Fruit fly (Drosophila melanogaster) whole organism, embryonic: ENCODE data around the gene Lmpt.
A peak's percentile ranks its signal among the peaks of the same experiment; 100 is the strongest.

Experiments used
- B-H1 ChIP-seq: fragments of 200-800 bp; sonication (Bioruptor generic); IDR thresholded peaks from 3 replicates; pipeline ENCODE4 v1.3.6; 2022; ENCODE audit warnings: missing biosample characterization, missing genetic modification characterization
- CG10147 ChIP-seq: fragments of 200-800 bp; sonication (Bioruptor generic); optimal IDR thresholded peaks from 2 replicates; lab custom pipeline; 2019; ENCODE audit warnings: missing biosample characterization, mild to moderate bottlenecking, missing genetic modification characterization, moderate library complexity
- CG11456 ChIP-seq: fragments of 200-800 bp; sonication (Bioruptor generic); IDR thresholded peaks from 3 replicates; pipeline ENCODE4 v1.3.6; 2022; ENCODE audit warnings: missing biosample characterization, missing genetic modification characterization
- CG1233 ChIP-seq: fragments of 200-800 bp; sonication (Bioruptor generic); optimal IDR thresholded peaks from 4 replicates; lab custom pipeline; 2018; ENCODE audit warnings: missing biosample characterization, mild to moderate bottlenecking, missing genetic modification characterization
- CG14667 ChIP-seq: fragments of 200-800 bp; sonication (Bioruptor generic); IDR thresholded peaks from 2 replicates; pipeline ENCODE4 v1.3.6; 2022; ENCODE audit warnings: missing biosample characterization, missing genetic modification characterization
- CG17568 ChIP-seq: fragments of 200-800 bp; sonication (Bioruptor generic); optimal IDR thresholded peaks from 2 replicates; lab custom pipeline; 2018; ENCODE audit warnings: missing biosample characterization, mild to moderate bottlenecking, missing genetic modification characterization, moderate library complexity
- CG17912 ChIP-seq: fragments of 200-800 bp; sonication (Bioruptor generic); optimal IDR thresholded peaks from 2 replicates; lab custom pipeline; 2018; ENCODE audit warnings: missing biosample characterization, mild to moderate bottlenecking, missing genetic modification characterization
- CG2129 ChIP-seq: fragments of 200-800 bp; sonication (Bioruptor generic); IDR thresholded peaks from 2 replicates; pipeline ENCODE4 v1.3.6; 2022; ENCODE audit warnings: missing biosample characterization, missing genetic modification characterization; ENCODE audit not compliant: partially characterized antibody
- CG3281 ChIP-seq: fragments of 200-800 bp; sonication (Bioruptor generic); optimal IDR thresholded peaks from 3 replicates; lab custom pipeline; 2017; ENCODE audit warnings: missing biosample characterization, mild to moderate bottlenecking, missing genetic modification characterization
- CG33557 ChIP-seq: fragments of 200-800 bp; sonication (Bioruptor generic); optimal IDR thresholded peaks from 2 replicates; lab custom pipeline; 2019; ENCODE audit warnings: missing biosample characterization, mild to moderate bottlenecking, missing genetic modification characterization, moderate library complexity
- CG4617 ChIP-seq: fragments of 200-800 bp; sonication (Bioruptor generic); optimal IDR thresholded peaks from 3 replicates; lab custom pipeline; 2016; ENCODE audit warnings: missing biosample characterization, missing genetic modification characterization, borderline replicate concordance
- CG4820 ChIP-seq: fragments of 200-800 bp; sonication (Bioruptor generic); optimal IDR thresholded peaks from 3 replicates; lab custom pipeline; 2016; ENCODE audit warnings: missing biosample characterization, missing genetic modification characterization
- CG6254 ChIP-seq: fragments of 200-800 bp; sonication (Bioruptor generic); optimal IDR thresholded peaks from 3 replicates; lab custom pipeline; 2017; ENCODE audit warnings: mild to moderate bottlenecking, missing biosample characterization, missing genetic modification reagents, missing genetic modification characterization
- CG6791 ChIP-seq: fragments of 200-800 bp; sonication (Bioruptor generic); IDR thresholded peaks from 3 replicates; pipeline ENCODE4 v1.3.6; 2022; ENCODE audit warnings: missing biosample characterization, missing genetic modification characterization; ENCODE audit not compliant: partially characterized antibody
- CG8388 ChIP-seq: fragments of 200-800 bp; sonication (Bioruptor generic); optimal IDR thresholded peaks from 2 replicates; lab custom pipeline; 2019; ENCODE audit warnings: missing biosample characterization, mild to moderate bottlenecking, missing genetic modification characterization, moderate library complexity
- CG9215 ChIP-seq: fragments of 200-800 bp; sonication (Bioruptor generic); IDR thresholded peaks from 2 replicates; pipeline ENCODE4 v1.3.6; 2022; ENCODE audit warnings: missing biosample characterization, missing genetic modification characterization
- CG9609 ChIP-seq: fragments of 200-800 bp; sonication (Bioruptor generic); optimal IDR thresholded peaks from 3 replicates; lab custom pipeline; 2016; ENCODE audit warnings: missing biosample characterization, missing genetic modification characterization
- D19A ChIP-seq: fragments of 200-800 bp; optimal IDR thresholded peaks from 3 replicates; lab custom pipeline; 2019; ENCODE audit warnings: missing biosample characterization, mild to moderate bottlenecking, missing genetic modification characterization, moderate library complexity
- ERR ChIP-seq: fragments of 200-800 bp; sonication (Bioruptor generic); optimal IDR thresholded peaks from 2 replicates; lab custom pipeline; 2016; ENCODE audit warnings: missing biosample characterization, missing genetic modification characterization
- Ets97D ChIP-seq: fragments of 200-800 bp; sonication (Bioruptor generic); optimal IDR thresholded peaks from 3 replicates; lab custom pipeline; 2016; ENCODE audit warnings: missing biosample characterization, missing genetic modification characterization
- Gug ChIP-seq: fragments of 200-800 bp; sonication (Bioruptor generic); IDR thresholded peaks from 4 replicates; pipeline ENCODE4 v1.3.6; 2022; ENCODE audit warnings: missing biosample characterization, missing genetic modification characterization
- HHEX ChIP-seq: fragments of 200-800 bp; sonication (Bioruptor generic); optimal IDR thresholded peaks from 3 replicates; lab custom pipeline; 2017; ENCODE audit warnings: missing biosample characterization, mild to moderate bottlenecking, missing genetic modification characterization, missing genetic modification reagents
- HmgD ChIP-seq: fragments of 200-800 bp; sonication (Bioruptor generic); optimal IDR thresholded peaks from 3 replicates; lab custom pipeline; 2016; ENCODE audit warnings: missing biosample characterization, missing genetic modification characterization
- Hr3 ChIP-seq: fragments of 200-800 bp; sonication (Bioruptor generic); optimal IDR thresholded peaks from 3 replicates; lab custom pipeline; 2016; ENCODE audit warnings: missing biosample characterization, missing genetic modification characterization
- Lim3 ChIP-seq: fragments of 200-800 bp; sonication (Bioruptor generic); IDR thresholded peaks from 2 replicates; pipeline ENCODE4 v1.3.6; 2022; ENCODE audit warnings: missing biosample characterization, missing genetic modification characterization
- Med ChIP-seq: fragments of 200-800 bp; sonication (Bioruptor generic); peaks from one replicate; lab custom pipeline; 2016; ENCODE audit warnings: missing biosample characterization, missing genetic modification characterization, mild to moderate bottlenecking, inconsistent platforms, moderate library complexity
- Nf-YA ChIP-seq: fragments of 200-800 bp; sonication (Bioruptor generic); IDR thresholded peaks from 2 replicates; pipeline ENCODE4 v1.3.6; 2022; ENCODE audit warnings: missing biosample characterization, missing genetic modification characterization
- Nf-YB ChIP-seq: fragments of 200-800 bp; sonication (Bioruptor generic); optimal IDR thresholded peaks from 3 replicates; lab custom pipeline; 2019; ENCODE audit warnings: missing biosample characterization, mild to moderate bottlenecking, missing genetic modification characterization, moderate library complexity
- Poxn ChIP-seq: fragments of 200-800 bp; sonication (Bioruptor generic); IDR thresholded peaks from 2 replicates; pipeline ENCODE4 v1.3.6; 2022; ENCODE audit warnings: missing biosample characterization, missing genetic modification characterization
- Rx ChIP-seq: fragments of 200-800 bp; sonication (Bioruptor generic); IDR thresholded peaks from 2 replicates; pipeline ENCODE4 v1.3.6; 2022; ENCODE audit warnings: missing biosample characterization, missing genetic modification characterization
- Spps ChIP-seq: fragments of 200-800 bp; sonication (Bioruptor generic); optimal IDR thresholded peaks from 2 replicates; lab custom pipeline; 2018; ENCODE audit warnings: missing biosample characterization, mild to moderate bottlenecking, missing genetic modification characterization
- Usf ChIP-seq: fragments of 200-800 bp; sonication (Bioruptor generic); optimal IDR thresholded peaks from 2 replicates; lab custom pipeline; 2017; ENCODE audit warnings: missing genotype, missing biosample characterization, missing genetic modification characterization
- Xrp1 ChIP-seq: fragments of 200-800 bp; sonication (Bioruptor generic); IDR thresholded peaks from 2 replicates; pipeline ENCODE4 v1.3.6; 2022; ENCODE audit warnings: missing biosample characterization, missing genetic modification characterization
- ara ChIP-seq: fragments of 200-800 bp; sonication (Bioruptor generic); IDR thresholded peaks from 2 replicates; pipeline ENCODE4 v1.3.6; 2022; ENCODE audit warnings: missing biosample characterization, missing genetic modification characterization
- chif ChIP-seq, 2 experiments: fragments of 200-800 bp; sonication (Bioruptor generic); optimal IDR thresholded peaks; 3 replicates each; lab custom pipeline; 2016; ENCODE audit warnings: missing biosample characterization in 2 of 2, missing genetic modification characterization in 2 of 2
- crol ChIP-seq: fragments of 200-800 bp; sonication (Bioruptor generic); IDR thresholded peaks from 2 replicates; pipeline ENCODE4 v1.3.6; 2022; ENCODE audit warnings: missing biosample characterization, missing genetic modification characterization
- danr ChIP-seq: fragments of 200-800 bp; sonication (Bioruptor generic); IDR thresholded peaks from 2 replicates; pipeline ENCODE4 v1.3.6; 2022; ENCODE audit warnings: missing biosample characterization, missing genetic modification characterization
- esg ChIP-seq: fragments of 200-800 bp; sonication (Bioruptor generic); conservative IDR thresholded peaks from 2 replicates; pipeline ENCODE4 v1.3.6; 2022; ENCODE audit warnings: missing biosample characterization, missing genetic modification characterization
- eve ChIP-seq, 2 experiments: fragments of >200 bp; optimal IDR thresholded peaks; 2 replicates each; lab custom pipeline; 2017; ENCODE audit warnings: missing biosample characterization in 2 of 2, missing genetic modification characterization in 2 of 2
- ind ChIP-seq: fragments of 200-800 bp; sonication (Bioruptor generic); optimal IDR thresholded peaks from 3 replicates; lab custom pipeline; 2016; ENCODE audit warnings: missing biosample characterization, missing genetic modification characterization
- insv ChIP-seq, 2 experiments: fragments of 200-800 bp; sonication (Bioruptor generic); optimal IDR thresholded peaks; 3 replicates each; lab custom pipeline; 2016 to 2018; ENCODE audit warnings: missing biosample characterization in 2 of 2, missing genetic modification characterization in 2 of 2
- jing ChIP-seq: fragments of 200-800 bp; sonication (Bioruptor generic); optimal IDR thresholded peaks from 2 replicates; lab custom pipeline; 2018; ENCODE audit warnings: missing biosample characterization, mild to moderate bottlenecking, missing genetic modification characterization
- lilli ChIP-seq: fragments of 200-800 bp; sonication (Bioruptor generic); optimal IDR thresholded peaks from 3 replicates; lab custom pipeline; 2016; ENCODE audit warnings: missing biosample characterization, missing genetic modification characterization
- mirr ChIP-seq: fragments of 200-800 bp; sonication (Bioruptor generic); optimal IDR thresholded peaks from 3 replicates; lab custom pipeline; 2018; ENCODE audit warnings: missing biosample characterization, mild to moderate bottlenecking, missing genetic modification characterization
- sd ChIP-seq: fragments of 200-800 bp; sonication (Bioruptor generic); optimal IDR thresholded peaks from 3 replicates; lab custom pipeline; 2018; ENCODE audit warnings: missing biosample characterization, mild to moderate bottlenecking, missing genetic modification characterization, moderate library complexity
- sisA ChIP-seq: fragments of 200-800 bp; sonication (Bioruptor generic); IDR thresholded peaks from 2 replicates; pipeline ENCODE4 v1.3.6; 2022; ENCODE audit warnings: missing biosample characterization, missing genetic modification characterization
- slou ChIP-seq: fragments of 200-800 bp; sonication (Bioruptor generic); optimal IDR thresholded peaks from 3 replicates; lab custom pipeline; 2016; ENCODE audit warnings: missing biosample characterization, missing genetic modification characterization
- stwl ChIP-seq: fragments of 200-800 bp; sonication (Bioruptor generic); optimal IDR thresholded peaks from 3 replicates; lab custom pipeline; 2018; ENCODE audit warnings: missing biosample characterization, mild to moderate bottlenecking, missing genetic modification characterization, moderate library complexity
- tgo ChIP-seq: fragments of 200-800 bp; sonication (Bioruptor generic); IDR thresholded peaks from 3 replicates; pipeline ENCODE4 v1.3.6; 2022; ENCODE audit warnings: missing biosample characterization, missing genetic modification characterization
- twi ChIP-seq: fragments of 200-800 bp; optimal IDR thresholded peaks from 2 replicates; lab custom pipeline; 2019; ENCODE audit warnings: missing biosample characterization, mild to moderate bottlenecking, missing genetic modification characterization, moderate library complexity

Gene Lmpt

DNA sequence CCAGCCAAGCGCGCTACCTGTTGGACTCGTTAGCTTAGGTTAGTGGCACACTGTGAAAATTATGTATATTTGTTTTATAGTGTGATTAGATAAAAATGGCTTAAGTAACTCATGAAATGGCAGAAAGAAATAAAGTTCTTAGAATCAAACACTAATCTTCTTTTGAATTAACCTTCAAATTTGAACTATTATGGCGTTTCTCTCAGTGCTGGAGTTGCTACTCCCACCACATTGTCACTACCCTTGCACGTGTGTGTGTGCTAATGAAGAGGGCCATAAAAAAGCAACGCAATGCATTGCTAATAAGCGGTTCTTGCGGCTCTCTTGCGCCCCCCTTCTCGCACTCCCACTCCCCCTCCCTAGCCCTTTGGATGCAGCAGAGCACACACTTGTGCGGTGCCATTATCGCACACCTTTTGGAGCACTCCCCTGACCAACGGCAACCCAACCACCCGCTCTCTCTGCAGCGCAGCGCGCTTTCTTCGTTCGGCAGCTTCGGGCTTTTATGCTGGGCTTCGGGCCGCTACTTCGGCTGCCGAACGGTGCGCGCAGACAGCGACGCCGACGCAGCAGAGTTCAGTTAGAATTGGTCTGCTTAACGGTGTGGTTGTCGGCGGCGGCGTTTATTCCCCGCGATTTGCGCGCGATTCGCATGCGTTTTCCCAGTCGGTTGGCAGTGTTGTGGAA lies 25.7 kb downstream of the Lmpt start (continued):
- TF ChIP-seq CG9215 (GFP tag; lab: Robert Waterston, UW) = peak; percentile 65
- TF ChIP-seq CG9609 (GFP tag; lab: Kevin White, UChicago) = peak; percentile 84
- TF ChIP-seq ind (GFP tag; lab: Kevin White, UChicago) = peak; percentile 87
- TF ChIP-seq twi = peak; percentile 78
- TF ChIP-seq CG1233 (GFP tag; lab: Kevin White, UChicago) = peak; percentile 83
- peak; percentile 85 to 91 for TF ChIP-seq chif (GFP tag; optimal IDR thresholded peaks at IDR 0.05; lab: Kevin White, UChicago)
- TF ChIP-seq CG4820 (GFP tag; lab: Kevin White, UChicago) = peak; percentile 93
- peak; percentile 88 for TF ChIP-seq Spps (tag; lab: Kevin White, UChicago)
- TF ChIP-seq CG11456 (GFP tag; lab: Robert Waterston, UW) = peak; percentile 82
- TF ChIP-seq CG6254 = peak; percentile 92
- peak; percentile 91 for TF ChIP-seq B-H1 (GFP tag; lab: Robert Waterston, UW)
- peak; percentile 64 for TF ChIP-seq CG17568
- TF ChIP-seq CG4617 (GFP tag; lab: Kevin White, UChicago) = peak; percentile 68
- TF ChIP-seq jing (GFP tag; lab: Kevin White, UChicago) = peak; percentile 89
- TF ChIP-seq crol (GFP tag; lab: Robert Waterston, UW) = peak; percentile 99
- peak; percentile 57 for TF ChIP-seq CG33557
- TF ChIP-seq D19A (tag; lab: Kevin White, UChicago) = peak; percentile 88
- peak; percentile 51 for TF ChIP-seq slou (GFP tag; lab: Kevin White, UChicago)
- TF ChIP-seq CG17912 (GFP tag; lab: Kevin White, UChicago) = no peak
- TF ChIP-seq CG10147 (GFP tag; lab: Kevin White, UChicago) = peak; percentile 66
- TF ChIP-seq CG8388 (GFP tag; lab: Kevin White, UChicago) = peak; percentile 93
- no peak; the same call in 2 of the 3 replicates for TF ChIP-seq CG6791 (GFP tag; lab: Robert Waterston, UW)
- TF ChIP-seq Gug (GFP tag; lab: Robert Waterston, UW) = peak; percentile 78
- peak; percentile 84 for TF ChIP-seq HHEX (GFP tag; lab: Kevin White, UChicago)
- TF ChIP-seq CG14667 (GFP tag; lab: Robert Waterston, UW) = peak; percentile 87
- TF ChIP-seq Nf-YB (GFP tag; lab: Kevin White, UChicago) = peak; percentile 69
- TF ChIP-seq lilli (GFP tag; lab: Kevin White, UChicago) = peak; percentile 74
- peak; percentile 93 for TF ChIP-seq Nf-YA (GFP tag; lab: Robert Waterston, UW)
- TF ChIP-seq danr (GFP tag; lab: Robert Waterston, UW) = peak; percentile 87
- peak; percentile 95 for TF ChIP-seq Med
- TF ChIP-seq CG2129 (GFP tag; lab: Robert Waterston, UW) = no peak
- TF ChIP-seq sisA (GFP tag; lab: Robert Waterston, UW) = peak; percentile 95
- no peak for TF ChIP-seq stwl (tag; lab: Kevin White, UChicago)
- TF ChIP-seq tgo (GFP tag; lab: Robert Waterston, UW) = peak; percentile 90
- TF ChIP-seq sd = peak; percentile 25
- TF ChIP-seq Usf (GFP tag; lab: Kevin White, UChicago) = peak; percentile 66
- TF ChIP-seq Rx (GFP tag; lab: Robert Waterston, UW) = peak; percentile 91
- TF ChIP-seq Poxn (GFP tag; lab: Robert Waterston, UW) = 0 out of 2 replicates have a peak, but pooled peaks have one; percentile 17
- peak; percentile 42 for TF ChIP-seq Ets97D
- peak; percentile 7 for TF ChIP-seq HmgD (GFP tag; lab: Kevin White, UChicago)
- TF ChIP-seq ara = peak; percentile 93
- TF ChIP-seq mirr (GFP tag; lab: Kevin White, UChicago) = no peak
- peak; percentile 79; the same call in 1 of the 2 replicates for TF ChIP-seq Lim3
- peak in 1 of 2 experiments; percentile 96 for TF ChIP-seq eve (GFP tag; optimal IDR thresholded peaks at IDR 0.05; lab: Kevin White, UChicago)
- no peak for TF ChIP-seq insv (GFP tag; optimal IDR thresholded peaks at IDR 0.05; lab: Kevin White, UChicago)
- peak; percentile 29 for TF ChIP-seq CG3281 (GFP tag; lab: Kevin White, UChicago)
- peak; percentile 88 for TF ChIP-seq Hr3
- peak; percentile 89 for TF ChIP-seq esg (GFP tag; lab: Robert Waterston, UW)
- TF ChIP-seq ERR = peak; percentile 77
- peak; percentile 95 for TF ChIP-seq Xrp1 (GFP tag; lab: Robert Waterston, UW)
